Worm (Caenorhabditis elegans) whole organism, young adult: ENCODE measurements around the gene ttc-17.

Source experiments
- C17E4.6 ChIP-seq: fragments of 200-800 bp; sonication (Bioruptor generic); IDR thresholded peaks from 2 replicates; pipeline ENCODE4 v1.3.6; 2022; ENCODE audit warnings: missing genetic modification reagents, missing genetic modification characterization, missing compliant biosample characterization
- D2030.7 ChIP-seq: fragments of 200-800 bp; sonication (Bioruptor generic); IDR thresholded peaks from 2 replicates; pipeline ENCODE4 v1.3.6; 2022; ENCODE audit warnings: missing genetic modification reagents, missing genetic modification characterization, missing compliant biosample characterization
- F10E7.11 ChIP-seq: sonication (generic microtip); optimal IDR thresholded peaks from 2 replicates; lab custom pipeline; 2017; ENCODE audit warnings: mild to moderate bottlenecking, missing genetic modification characterization, moderate library complexity, missing compliant biosample characterization
- K11D2.4 ChIP-seq: fragments of 200-800 bp; sonication (Bioruptor generic); IDR thresholded peaks from 2 replicates; pipeline ENCODE4 v1.3.6; 2022; ENCODE audit warnings: missing genetic modification reagents, missing genetic modification characterization, missing compliant biosample characterization
- K12H6.12 ChIP-seq: fragments of 200-800 bp; sonication (Bioruptor generic); optimal IDR thresholded peaks from 2 replicates; lab custom pipeline; 2018; ENCODE audit warnings: mild to moderate bottlenecking, missing genetic modification characterization, missing compliant biosample characterization
- T26A5.8 ChIP-seq: sonication (generic microtip); optimal IDR thresholded peaks from 2 replicates; lab custom pipeline; 2016; ENCODE audit warnings: missing genetic modification characterization, missing compliant biosample characterization
- Y67H2A.10 ChIP-seq: fragments of 200-800 bp; sonication (Bioruptor generic); conservative IDR thresholded peaks from 2 replicates; pipeline ENCODE4 v1.3.6; 2022; ENCODE audit warnings: missing genetic modification reagents, missing genetic modification characterization, missing compliant biosample characterization
- Y95B8A.8 ChIP-seq: fragments of 200-800 bp; sonication (Bioruptor generic); IDR thresholded peaks from 2 replicates; pipeline ENCODE4 v1.3.6; 2022; ENCODE audit warnings: missing genetic modification reagents, missing genetic modification characterization, missing compliant biosample characterization
- ZK185.1 ChIP-seq: sonication (generic microtip); optimal IDR thresholded peaks from 2 replicates; lab custom pipeline; 2016; ENCODE audit warnings: mild to moderate bottlenecking, missing genetic modification characterization, missing compliant biosample characterization; ENCODE audit not compliant: poor library complexity, severe bottlenecking
- attf-6 ChIP-seq: fragments of 200-800 bp; sonication (Bioruptor generic); IDR thresholded peaks from 2 replicates; pipeline ENCODE4 v1.3.6; 2022; ENCODE audit warnings: missing genetic modification reagents, missing genetic modification characterization, missing compliant biosample characterization
- ceh-100 ChIP-seq: fragments of 200-800 bp; sonication (Bioruptor generic); IDR thresholded peaks from 2 replicates; pipeline ENCODE4 v1.3.6; 2022; ENCODE audit warnings: missing genetic modification reagents, missing genetic modification characterization, missing compliant biosample characterization
- ceh-27 ChIP-seq: fragments of 200-800 bp; sonication (Bioruptor generic); optimal IDR thresholded peaks from 2 replicates; lab custom pipeline; 2018; ENCODE audit warnings: mild to moderate bottlenecking, missing genetic modification characterization, moderate library complexity, missing compliant biosample characterization
- chd-7 ChIP-seq: sonication (generic microtip); optimal IDR thresholded peaks from 2 replicates; lab custom pipeline; 2016; ENCODE audit warnings: mild to moderate bottlenecking, missing genetic modification characterization, moderate library complexity, missing compliant biosample characterization
- dox-1 ChIP-seq: fragments of 200-800 bp; sonication (Bioruptor generic); IDR thresholded peaks from 2 replicates; pipeline ENCODE4 v1.3.6; 2022; ENCODE audit warnings: missing genetic modification reagents, missing genetic modification characterization, missing compliant biosample characterization
- efl-1 ChIP-seq: fragments of 150-350 bp; optimal IDR thresholded peaks from 2 replicates; lab custom pipeline; 2014; ENCODE audit warnings: missing biosample characterization, missing genetic modification reagents, missing genetic modification characterization
- ets-4 ChIP-seq: fragments of 200-800 bp; sonication (Bioruptor generic); optimal IDR thresholded peaks from 2 replicates; lab custom pipeline; 2018; ENCODE audit warnings: mild to moderate bottlenecking, missing genetic modification characterization, missing compliant biosample characterization
- fkh-3 ChIP-seq: sonication (generic microtip); optimal IDR thresholded peaks from 2 replicates; lab custom pipeline; 2016; ENCODE audit warnings: mild to moderate bottlenecking, missing genetic modification characterization, missing compliant biosample characterization
- him-1 ChIP-seq: sonication (generic microtip); optimal IDR thresholded peaks from 2 replicates; lab custom pipeline; 2016; ENCODE audit warnings: missing genotype, missing genetic modification reagents, missing genetic modification characterization, missing compliant biosample characterization
- hlh-26 ChIP-seq: fragments of 200-800 bp; sonication (Bioruptor generic); conservative IDR thresholded peaks from 2 replicates; pipeline ENCODE4 v1.3.6; 2022; ENCODE audit warnings: missing genetic modification reagents, missing genetic modification characterization, missing compliant biosample characterization
- hsf-1 ChIP-seq: fragments of 200-800 bp; sonication (Bioruptor generic); IDR thresholded peaks from 2 replicates; pipeline ENCODE4 v1.3.6; 2022; ENCODE audit warnings: missing genetic modification reagents, missing genetic modification characterization, missing compliant biosample characterization
- let-526 ChIP-seq: fragments of 200-800 bp; sonication (Bioruptor generic); IDR thresholded peaks from 2 replicates; pipeline ENCODE4 v1.3.6; 2022; ENCODE audit warnings: missing genetic modification reagents, missing genetic modification characterization, missing compliant biosample characterization
- lin-40 ChIP-seq: sonication (generic microtip); optimal IDR thresholded peaks from 2 replicates; lab custom pipeline; 2016; ENCODE audit warnings: missing genetic modification characterization, mild to moderate bottlenecking, missing compliant biosample characterization, missing genotype, missing genetic modification reagents
- lir-1 ChIP-seq: fragments of 200-800 bp; sonication (Bioruptor generic); conservative IDR thresholded peaks from 2 replicates; pipeline ENCODE4 v1.3.6; 2022; ENCODE audit warnings: missing genetic modification reagents, missing genetic modification characterization, missing compliant biosample characterization
- madf-10 ChIP-seq: sonication (generic microtip); optimal IDR thresholded peaks from 2 replicates; lab custom pipeline; 2016; ENCODE audit warnings: mild to moderate bottlenecking, missing genetic modification characterization, missing compliant biosample characterization
- madf-3 ChIP-seq: fragments of 200-800 bp; sonication (Bioruptor generic); IDR thresholded peaks from 2 replicates; pipeline ENCODE4 v1.3.6; 2022; ENCODE audit warnings: missing genetic modification reagents, missing genetic modification characterization, missing compliant biosample characterization
- mcd-1 ChIP-seq: fragments of 200-800 bp; sonication (Bioruptor generic); IDR thresholded peaks from 2 replicates; pipeline ENCODE4 v1.3.6; 2022; ENCODE audit warnings: missing genetic modification reagents, missing genetic modification characterization, missing compliant biosample characterization
- nfya-1 ChIP-seq: sonication (generic microtip); optimal IDR thresholded peaks from 2 replicates; lab custom pipeline; 2017; ENCODE audit warnings: antibody characterized with exemption, missing compliant biosample characterization, missing genetic modification characterization, borderline replicate concordance; ENCODE audit not compliant: insufficient read depth
- nfya-2 ChIP-seq: fragments of 200-800 bp; sonication (Bioruptor generic); IDR thresholded peaks from 2 replicates; pipeline ENCODE4 v1.3.6; 2022; ENCODE audit warnings: missing genetic modification reagents, missing genetic modification characterization, missing compliant biosample characterization
- nhr-80 ChIP-seq: sonication (generic microtip); optimal IDR thresholded peaks from 2 replicates; lab custom pipeline; 2016; ENCODE audit warnings: missing genetic modification characterization, missing compliant biosample characterization
- rcor-1 ChIP-seq: fragments of 200-800 bp; sonication (Bioruptor generic); IDR thresholded peaks from 2 replicates; pipeline ENCODE4 v1.3.6; 2022; ENCODE audit warnings: missing genetic modification reagents, missing genetic modification characterization, missing compliant biosample characterization
- sdz-38 ChIP-seq: sonication (generic microtip); optimal IDR thresholded peaks from 2 replicates; lab custom pipeline; 2016; ENCODE audit warnings: missing genotype, missing genetic modification characterization, missing compliant biosample characterization
- somi-1 ChIP-seq: fragments of 200-800 bp; sonication (Bioruptor generic); optimal IDR thresholded peaks from 2 replicates; lab custom pipeline; 2018; ENCODE audit warnings: mild to moderate bottlenecking, missing genetic modification characterization, missing compliant biosample characterization
- sptf-2 ChIP-seq: fragments of 200-800 bp; sonication (Bioruptor generic); optimal IDR thresholded peaks from 2 replicates; lab custom pipeline; 2018; ENCODE audit warnings: mild to moderate bottlenecking, missing genetic modification characterization, missing compliant biosample characterization
- tbp1 ChIP-seq: fragments of 200-800 bp; sonication (Bioruptor generic); optimal IDR thresholded peaks from 2 replicates; lab custom pipeline; 2018; ENCODE audit warnings: mild to moderate bottlenecking, missing genetic modification characterization, missing compliant biosample characterization
- unc-62 ChIP-seq: fragments of 150-350 bp; optimal IDR thresholded peaks from 2 replicates; lab custom pipeline; 2014; ENCODE audit warnings: missing biosample characterization, missing genetic modification reagents, missing genetic modification characterization
- xnd-1 ChIP-seq: sonication (generic microtip); optimal IDR thresholded peaks from 2 replicates; lab custom pipeline; 2016; ENCODE audit warnings: missing genotype, missing genetic modification reagents, missing genetic modification characterization, missing compliant biosample characterization
- zfh-2 ChIP-seq: fragments of 200-800 bp; sonication (Bioruptor generic); conservative IDR thresholded peaks from 2 replicates; pipeline ENCODE4 v1.3.6; 2022; ENCODE audit warnings: missing genetic modification reagents, missing genetic modification characterization, missing compliant biosample characterization
- ztf-3 ChIP-seq: fragments of 200-800 bp; sonication (Bioruptor generic); optimal IDR thresholded peaks from 2 replicates; lab custom pipeline; 2018; ENCODE audit warnings: mild to moderate bottlenecking, missing genetic modification characterization, missing compliant biosample characterization
- ztf-6 ChIP-seq: fragments of 200-800 bp; sonication (Bioruptor generic); IDR thresholded peaks from 2 replicates; pipeline ENCODE4 v1.3.6; 2022; ENCODE audit warnings: missing genetic modification reagents, missing genetic modification characterization, missing compliant biosample characterization

ttc-17 gene

DNA sequence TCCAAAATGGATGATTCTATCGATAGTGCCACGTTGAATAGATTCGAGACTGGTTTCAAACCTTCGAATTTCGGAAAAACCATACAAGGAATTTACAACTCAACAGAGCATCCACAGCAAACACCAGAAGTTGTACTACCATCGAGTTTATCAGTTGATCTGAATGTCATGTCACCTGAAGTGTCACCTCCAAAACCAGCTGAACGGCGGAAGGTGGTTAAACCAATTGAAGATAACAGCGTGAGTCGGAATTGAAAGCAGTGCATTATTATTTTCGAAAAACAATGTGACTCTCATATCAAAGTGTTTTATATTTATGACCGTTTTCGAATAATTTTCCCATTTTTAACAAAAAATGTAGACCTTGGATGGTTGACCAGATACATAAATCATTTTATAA is 7.8 kb upstream of the ttc-17 start:
- TF ChIP-seq sptf-2 (GFP tag; lab: Kevin White, UChicago) (no peak), dox-1 (GFP tag; lab: Robert Waterston, UW) (peak; percentile 23; the same call in 1 of the 2 replicates), nhr-80 (tag; lab: Kevin White, UChicago) (peak; percentile 76), ets-4 (GFP tag; lab: Kevin White, UChicago) (peak; percentile 25)
- TF ChIP-seq, all 124 proteins: peak for 3

DNA sequence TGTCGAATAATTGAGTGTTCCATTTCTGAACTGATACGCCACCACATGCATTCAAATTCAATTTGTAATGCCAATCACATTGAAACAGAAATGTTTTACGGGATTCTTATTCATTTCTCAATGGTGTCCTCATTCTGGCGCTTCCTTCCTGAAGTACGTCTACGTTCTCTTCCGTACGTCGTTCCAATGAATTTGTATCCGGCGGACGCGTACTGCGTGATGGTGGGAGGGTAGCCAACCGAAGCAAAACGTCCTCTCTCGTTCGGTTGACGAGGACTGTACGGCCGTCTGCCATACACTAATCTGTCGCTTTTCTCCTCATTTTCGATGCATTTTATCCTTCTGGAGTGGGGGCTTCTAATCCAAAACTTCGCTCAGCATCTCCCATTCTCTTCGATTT is 7.0 kb upstream of the ttc-17 start:
- TF ChIP-seq D2030.7 (GFP tag; lab: Robert Waterston, UW) = 0 out of 2 replicates have a peak, but pooled peaks have one; percentile 17
- 0 out of 2 replicates have a peak, but pooled peaks have one; percentile 28 for TF ChIP-seq rcor-1 (GFP tag; lab: Robert Waterston, UW)
- TF ChIP-seq xnd-1 (tag; lab: Kevin White, UChicago) = no peak
- TF ChIP-seq madf-3 = 0 out of 2 replicates have a peak, but pooled peaks have one; percentile 9
- TF ChIP-seq zfh-2 = 0 out of 2 replicates have a peak, but pooled peaks have one; percentile 10
- TF ChIP-seq, all 124 proteins: peak for 4

DNA sequence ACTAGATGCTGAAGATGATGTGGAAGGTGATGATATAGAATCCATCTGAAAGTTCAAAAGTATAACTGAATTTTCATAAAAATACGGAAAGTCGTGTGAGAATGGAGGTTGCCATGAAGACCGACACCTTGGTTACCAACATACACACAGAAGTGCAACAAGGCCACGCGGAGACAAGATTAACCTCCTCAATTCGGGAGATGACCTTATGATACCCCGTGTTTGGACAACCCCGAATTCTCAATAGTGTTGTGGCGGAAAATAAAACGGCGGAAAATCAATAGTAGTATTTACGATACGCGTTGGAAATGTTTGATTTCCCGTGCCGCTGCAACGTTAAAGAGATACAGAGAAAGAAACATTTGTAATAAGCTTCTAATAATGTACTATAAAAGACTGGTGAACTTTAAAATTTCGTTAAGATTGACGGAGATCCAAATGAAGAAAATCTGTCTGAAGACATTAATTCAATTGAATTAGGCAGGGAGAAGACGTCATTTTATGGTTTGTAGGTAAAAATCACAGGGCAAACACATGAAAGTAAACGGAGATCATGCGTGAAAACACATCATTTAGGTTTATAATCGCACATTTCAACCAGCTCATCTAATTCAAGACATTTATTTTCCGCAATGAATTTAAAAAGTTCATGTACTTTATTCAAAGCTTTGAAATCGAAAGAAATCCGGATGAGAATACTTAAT is 7.4 kb downstream of the ttc-17 start, which contains the start of gene nhr-44:
TSS of gene nhr-44 (minus strand) at position 51 of the 704 bp plus-strand sequence.
- TF ChIP-seq ceh-100 (GFP tag; lab: Robert Waterston, UW) = no peak
- TF ChIP-seq ztf-6 (GFP tag; lab: Robert Waterston, UW) = no peak
- no peak for TF ChIP-seq madf-10 (tag; lab: Kevin White, UChicago)
- TF ChIP-seq efl-1 (GFP tag; lab: Kevin White, UChicago) = no peak
- no peak for TF ChIP-seq nfya-1 (tag; lab: Kevin White, UChicago)
- TF ChIP-seq ZK185.1 (tag; lab: Kevin White, UChicago) = no peak
- TF ChIP-seq K11D2.4 (GFP tag; lab: Robert Waterston, UW) = no peak
- no peak for TF ChIP-seq lin-40 (tag; lab: Kevin White, UChicago)
- TF ChIP-seq nfya-2 (GFP tag; lab: Robert Waterston, UW) = no peak
- no peak for TF ChIP-seq lir-1 (GFP tag; lab: Robert Waterston, UW)
- no peak for TF ChIP-seq K12H6.12
- TF ChIP-seq rcor-1 (GFP tag; lab: Robert Waterston, UW) = no peak
- no peak for TF ChIP-seq F10E7.11 (tag; lab: Kevin White, UChicago)
- no peak for TF ChIP-seq attf-6 (GFP tag; lab: Robert Waterston, UW)
- no peak for TF ChIP-seq somi-1 (GFP tag; lab: Kevin White, UChicago)
- no peak for TF ChIP-seq Y95B8A.8 (GFP tag; lab: Robert Waterston, UW)

DNA sequence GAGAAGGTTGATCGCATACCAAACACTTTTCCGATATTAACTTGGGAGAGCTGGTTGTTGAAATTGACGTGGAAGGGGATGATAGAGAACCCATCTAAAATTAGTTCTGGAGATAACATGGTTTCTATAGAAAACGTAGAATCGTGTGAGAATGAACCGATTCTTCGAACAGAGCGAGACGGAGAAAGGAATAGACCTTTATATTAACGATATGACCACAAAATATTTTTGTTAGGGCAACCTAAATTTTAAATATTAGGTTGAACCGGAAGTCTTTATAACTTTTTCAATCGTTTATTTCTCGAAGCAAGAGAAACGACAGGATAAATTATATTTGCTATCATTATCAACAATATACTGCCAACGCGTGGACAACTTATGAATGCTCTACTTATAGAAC is 9.2 kb downstream of the ttc-17 start, which contains the start of gene nhr-219:
TSS of gene nhr-219 (minus strand) at position 101 of the 400 bp plus-strand sequence.
- no peak for TF ChIP-seq ztf-3 (GFP tag; lab: Kevin White, UChicago)
- no peak for TF ChIP-seq ceh-27
- TF ChIP-seq sdz-38 (tag; lab: Kevin White, UChicago) = no peak
- no peak for TF ChIP-seq hlh-26 (GFP tag; lab: Robert Waterston, UW)
- no peak for TF ChIP-seq lir-1 (GFP tag; lab: Robert Waterston, UW)
- TF ChIP-seq chd-7 (tag; lab: Kevin White, UChicago) = no peak
- no peak for TF ChIP-seq ztf-6 (GFP tag; lab: Robert Waterston, UW)
- no peak for TF ChIP-seq let-526 (GFP tag; lab: Robert Waterston, UW)
- TF ChIP-seq hsf-1 (GFP tag; lab: Robert Waterston, UW) = no peak
- no peak for TF ChIP-seq D2030.7 (GFP tag; lab: Robert Waterston, UW)
- no peak for TF ChIP-seq K11D2.4 (GFP tag; lab: Robert Waterston, UW)
- TF ChIP-seq mcd-1 = no peak
- TF ChIP-seq T26A5.8 = no peak
- no peak for TF ChIP-seq Y67H2A.10 (GFP tag; lab: Robert Waterston, UW)
- TF ChIP-seq fkh-3 = no peak
- no peak for TF ChIP-seq tbp1 (GFP tag; lab: Kevin White, UChicago)
- no peak for TF ChIP-seq him-1 (tag; lab: Kevin White, UChicago)
- no peak for TF ChIP-seq C17E4.6 (GFP tag; lab: Robert Waterston, UW)
- TF ChIP-seq unc-62 (GFP tag; lab: Kevin White, UChicago) = no peak
